Fruit fly (Drosophila melanogaster): ENCODE data around the gene Sptz.

- TF ChIP-seq CG14711 (tag; optimal IDR thresholded peaks at IDR 0.05), result no peak
- no peak for TF ChIP-seq pad (GFP tag; optimal IDR thresholded peaks at IDR 0.05)
- TF ChIP-seq kay (GFP tag; ENCODE audit: borderline replicate concordance), result no peak
- no peak for TF ChIP-seq tj (GFP tag; optimal IDR thresholded peaks at IDR 0.05)
- TF ChIP-seq cnc (optimal IDR thresholded peaks at IDR 0.05), result no peak
- no peak for TF ChIP-seq ovo (GFP tag; optimal IDR thresholded peaks at IDR 0.05)
- no peak for TF ChIP-seq CG1620 (GFP tag; optimal IDR thresholded peaks at IDR 0.05)
These were observed 29.4 kb downstream of the Sptz start, which contains the start of gene sals for dm6 chr3R:11451207-11451841.
